Worm (Caenorhabditis elegans): Measurements from ENCODE around the gene inx-11.

DNA sequence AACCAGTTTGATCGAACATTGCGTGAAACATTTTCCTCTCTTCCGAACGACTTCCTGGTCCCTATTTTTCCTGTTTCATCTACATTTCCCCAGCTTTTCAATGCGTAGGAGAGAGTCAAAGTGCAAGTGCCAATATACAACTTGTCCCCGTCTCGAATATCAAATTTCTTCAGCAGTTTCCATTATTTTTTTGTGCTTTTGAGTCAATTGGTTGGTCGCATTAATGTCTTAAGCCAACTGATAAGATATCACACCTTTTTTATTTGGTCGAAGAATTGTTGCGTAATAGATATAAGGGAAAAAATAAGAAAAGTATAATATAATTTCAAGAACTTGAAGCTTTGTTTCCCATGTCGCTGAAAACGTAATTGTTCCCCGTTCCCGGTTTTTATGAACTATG is 45.3 kb downstream of the inx-11 start:
- TF ChIP-seq ceh-9 (tag; optimal IDR thresholded peaks at IDR 0.05) (no peak), elt-2 (tag; optimal IDR thresholded peaks at IDR 0.05) (peak; percentile 66)
